Fruit fly (Drosophila melanogaster): ENCODE results near the gene CG6271.

DNA sequence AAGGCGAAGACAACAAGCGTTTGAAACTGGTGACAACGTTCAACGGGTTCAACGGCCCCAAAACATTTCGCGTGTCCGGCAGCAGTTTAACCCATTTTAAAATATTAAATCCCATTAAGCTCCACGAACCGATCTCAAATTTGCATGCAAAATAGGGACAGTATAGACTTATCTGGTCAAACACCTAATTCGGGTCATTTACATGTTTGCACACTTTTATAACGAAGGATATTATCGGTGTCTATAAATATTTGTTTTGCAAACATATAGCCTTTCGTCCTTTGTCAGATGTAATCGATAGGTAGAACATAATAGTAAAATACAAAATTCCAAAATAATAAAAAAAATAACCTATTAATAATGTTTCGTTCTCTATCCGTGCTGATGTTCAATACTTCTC, 36.0 kb upstream of the CG6271 start, which contains the start of gene CG34292:
- no peak for TF ChIP-seq Sin3A (optimal IDR thresholded peaks at IDR 0.05)
- no peak for TF ChIP-seq Myc (optimal IDR thresholded peaks at IDR 0.05)
- no peak for TF ChIP-seq h (optimal IDR thresholded peaks at IDR 0.05)
- TF ChIP-seq psq (optimal IDR thresholded peaks at IDR 0.05), result no peak
